Worm (Caenorhabditis elegans) whole organism, L4 larva: ENCODE results near the gene sri-30.

Experiments
- ama-1 ChIP-seq: fragments of 150-350 bp; optimal IDR thresholded peaks from 2 replicates; lab custom pipeline; 2014; ENCODE audit warnings: inconsistent platforms, mixed read lengths
- lin-38 ChIP-seq: fragments of 200-800 bp; sonication (Bioruptor generic); IDR thresholded peaks from 2 replicates; pipeline ENCODE4 v1.3.6; 2022; ENCODE audit warnings: missing genetic modification reagents, missing genetic modification characterization, missing compliant biosample characterization

DNA sequence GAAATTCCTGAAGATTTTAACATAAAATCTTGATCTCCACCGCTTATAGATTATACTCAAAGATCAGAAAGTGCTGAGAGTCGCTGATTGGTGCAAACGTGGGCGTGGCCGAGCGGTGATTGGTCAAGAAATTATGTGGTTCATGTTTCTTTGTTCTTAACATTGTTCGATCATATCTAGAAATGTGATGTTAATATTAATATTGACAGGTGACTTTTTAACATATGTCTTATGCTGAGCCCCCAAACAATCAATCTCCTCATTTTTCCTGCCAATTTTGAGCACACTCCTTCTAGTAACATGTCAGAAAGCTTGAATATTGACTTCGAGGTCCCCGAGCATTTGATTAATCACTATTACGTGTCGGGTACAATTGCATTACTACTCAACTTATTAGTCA, 2.0 kb upstream of the sri-30 start, which contains the start of gene sri-29:
- TF ChIP-seq ama-1 (lab: Kevin White, UChicago) (no peak), lin-38 (no peak)
